Worm (Caenorhabditis elegans) whole organism, early embryonic: ENCODE measurements around the gene nuo-4.

Experiments
- B0310.2 ChIP-seq: sonication (generic microtip); optimal IDR thresholded peaks from 2 replicates; lab custom pipeline; 2016; ENCODE audit warnings: mild to moderate bottlenecking, missing genetic modification characterization, missing compliant biosample characterization
- ama-1 ChIP-seq: fragments of 150-350 bp; optimal IDR thresholded peaks from 2 replicates; lab custom pipeline; 2014
- ceh-13 ChIP-seq: fragments of 200-800 bp; sonication (Bioruptor generic); optimal IDR thresholded peaks from 2 replicates; lab custom pipeline; 2018; ENCODE audit warnings: mild to moderate bottlenecking, missing genetic modification characterization, missing compliant biosample characterization
- ets-7 ChIP-seq: sonication (generic microtip); optimal IDR thresholded peaks from 2 replicates; lab custom pipeline; 2016; ENCODE audit warnings: missing genotype, missing genetic modification characterization, missing compliant biosample characterization
- flt-1 ChIP-seq: fragments of 200-800 bp; sonication (Bioruptor generic); IDR thresholded peaks from 2 replicates; pipeline ENCODE4 v1.3.6; 2022; ENCODE audit warnings: missing genetic modification characterization, missing compliant biosample characterization
- hmbx-1 ChIP-seq: sonication (generic microtip); optimal IDR thresholded peaks from 2 replicates; lab custom pipeline; 2016; ENCODE audit warnings: mild to moderate bottlenecking, missing genetic modification characterization, missing compliant biosample characterization
- hmg-4 ChIP-seq: fragments of 200-800 bp; sonication (Bioruptor generic); optimal IDR thresholded peaks from 2 replicates; lab custom pipeline; 2018; ENCODE audit warnings: mild to moderate bottlenecking, missing genetic modification characterization, missing compliant biosample characterization
- hnd-1 ChIP-seq: sonication (generic microtip); optimal IDR thresholded peaks from 2 replicates; lab custom pipeline; 2016; ENCODE audit warnings: missing genetic modification characterization, missing compliant biosample characterization
- pes-1 ChIP-seq: fragments of 200-800 bp; sonication (Bioruptor generic); IDR thresholded peaks from 2 replicates; pipeline ENCODE4 v1.3.6; 2022; ENCODE audit warnings: missing genetic modification reagents, missing genetic modification characterization, missing compliant biosample characterization
- scrt-1 ChIP-seq: fragments of 200-800 bp; sonication (Bioruptor generic); IDR thresholded peaks from 2 replicates; pipeline ENCODE4 v1.3.6; 2022; ENCODE audit warnings: missing genetic modification characterization, missing compliant biosample characterization
- tbx-11 ChIP-seq: fragments of 200-800 bp; sonication (Bioruptor generic); IDR thresholded peaks from 2 replicates; pipeline ENCODE4 v1.3.6; 2022; ENCODE audit warnings: missing genetic modification characterization, missing compliant biosample characterization
- tbx-37 ChIP-seq: fragments of 200-800 bp; sonication (Bioruptor generic); conservative IDR thresholded peaks from 2 replicates; pipeline ENCODE4 v1.3.6; 2022; ENCODE audit warnings: missing genetic modification reagents, missing genetic modification characterization, missing compliant biosample characterization

- no peak for TF ChIP-seq ceh-13 (GFP tag; lab: Kevin White, UChicago)
- no peak for TF ChIP-seq ets-7 (tag; lab: Kevin White, UChicago)
- no peak for TF ChIP-seq ama-1 (lab: Kevin White, UChicago)
- no peak for TF ChIP-seq tbx-37
- TF ChIP-seq pes-1 (GFP tag; lab: Robert Waterston, UW) = no peak
- no peak for TF ChIP-seq hmg-4 (GFP tag; lab: Kevin White, UChicago)
- TF ChIP-seq flt-1 (GFP tag; lab: Robert Waterston, UW) = no peak
- TF ChIP-seq tbx-11 (GFP tag; lab: Robert Waterston, UW) = no peak
- TF ChIP-seq hnd-1 (tag; lab: Kevin White, UChicago) = no peak
- TF ChIP-seq B0310.2 (tag; lab: Kevin White, UChicago) = no peak
- no peak for TF ChIP-seq scrt-1 (GFP tag; lab: Robert Waterston, UW)
- TF ChIP-seq hmbx-1 = no peak
These were observed 7.2 kb upstream of the nuo-4 start for ce11 chrIII:7165816-7166229.
